Fruit fly (Drosophila melanogaster): ENCODE results near the gene CG13615.

The CG13615 gene

DNA sequence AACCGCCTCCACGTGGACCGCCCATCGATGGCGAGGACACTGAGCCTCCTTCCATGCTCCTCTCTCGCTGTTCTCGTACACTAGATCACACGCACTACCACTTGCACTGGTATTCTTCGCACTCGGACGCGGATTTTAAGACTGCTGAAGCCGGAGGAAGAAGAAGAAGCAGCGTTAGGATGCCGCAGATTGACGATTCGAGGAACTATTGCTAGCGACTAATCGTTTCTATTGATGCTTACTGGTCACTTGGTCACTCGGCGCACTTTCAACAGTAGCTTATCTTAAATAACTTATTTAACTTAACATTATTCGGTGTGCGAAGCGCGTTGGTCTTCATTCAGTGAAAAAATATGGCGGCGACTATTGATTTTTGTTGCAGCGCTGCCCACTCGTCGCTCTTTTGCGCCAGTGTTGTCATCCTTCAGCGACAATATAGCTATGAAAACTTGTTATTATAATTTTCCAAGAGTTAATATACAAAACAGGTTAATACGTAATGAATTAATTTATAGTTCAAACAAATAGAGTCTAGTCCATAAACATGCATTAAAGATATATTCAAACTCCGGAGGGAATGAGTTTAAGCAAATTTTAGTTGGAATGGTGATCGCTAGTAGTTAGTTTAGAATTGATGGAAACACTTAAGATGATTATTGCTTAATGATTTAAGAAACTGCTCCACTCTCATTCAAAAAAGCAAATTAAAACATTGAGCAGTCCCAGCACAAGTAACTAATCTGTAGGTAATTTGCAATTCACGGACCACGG, 41.7 kb upstream of the CG13615 start, which contains the start of the genes CG5746 and CG6454 (continued):
- no peak for TF ChIP-seq CG4282 (GFP tag; optimal IDR thresholded peaks at IDR 0.05)
- no peak for TF ChIP-seq bowl (GFP tag; IDR thresholded peaks at IDR 0.05)
- TF ChIP-seq CG3407 (GFP tag; optimal IDR thresholded peaks at IDR 0.05), result no peak

DNA sequence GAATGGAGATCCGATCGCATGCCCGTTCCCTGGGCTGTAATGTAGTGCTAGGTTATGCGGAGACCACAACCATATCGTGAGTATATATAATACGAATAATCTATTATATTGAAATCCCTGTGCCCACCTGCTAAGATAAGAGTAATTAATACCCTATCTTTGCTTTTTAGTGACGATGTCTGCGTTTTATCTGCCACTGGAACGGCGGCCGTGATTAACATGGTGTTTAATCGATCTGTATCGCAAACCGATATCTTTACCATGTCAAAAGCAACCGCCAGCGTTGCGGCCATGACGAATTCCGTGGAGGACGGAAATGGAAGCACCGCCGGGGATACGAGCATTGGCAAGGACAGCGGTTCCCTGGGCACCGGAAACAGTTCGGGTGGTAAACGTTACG, 36.9 kb upstream of the CG13615 start:
- no peak for TF ChIP-seq CG12236 (GFP tag; optimal IDR thresholded peaks at IDR 0.05)
- no peak for TF ChIP-seq al (GFP tag; IDR thresholded peaks at IDR 0.05)
- no peak for TF ChIP-seq CG33557 (GFP tag; optimal IDR thresholded peaks at IDR 0.05)
- TF ChIP-seq gsb-n (tag; optimal IDR thresholded peaks at IDR 0.05), result no peak
- no peak for TF ChIP-seq CG8281 (tag; optimal IDR thresholded peaks at IDR 0.05)
- peak; percentile 78 for TF ChIP-seq exex (tag; optimal IDR thresholded peaks at IDR 0.05)
- TF ChIP-seq mirr (GFP tag; optimal IDR thresholded peaks at IDR 0.05), result peak; percentile 79
- TF ChIP-seq CG8388 (GFP tag; optimal IDR thresholded peaks at IDR 0.05), result no peak
- no peak for TF ChIP-seq btn (GFP tag; optimal IDR thresholded peaks at IDR 0.05)
- TF ChIP-seq CG12744 (GFP tag; optimal IDR thresholded peaks at IDR 0.05), result no peak

DNA sequence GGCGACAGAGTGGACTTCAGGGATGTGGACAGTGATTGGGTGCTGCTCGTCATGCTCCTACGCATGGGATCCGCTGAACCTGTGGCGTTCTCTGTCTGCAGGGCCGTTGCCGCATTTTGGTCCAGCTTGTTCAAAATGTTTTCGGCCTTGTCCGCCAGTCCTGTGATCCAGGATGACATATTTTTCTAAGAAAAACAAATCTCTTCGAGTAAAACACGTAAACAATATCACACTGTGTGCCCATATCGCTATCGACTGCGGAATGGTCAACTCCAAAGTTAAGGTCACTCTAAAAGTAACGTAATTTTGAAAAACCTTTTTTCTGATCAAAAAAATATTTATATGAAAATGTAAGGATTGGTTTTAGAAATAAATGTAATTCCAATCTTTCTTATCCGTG, 32.6 kb upstream of the CG13615 start, which contains the start of gene Golgin84:
Golgin84 (minus strand) TSS at position 241 of the 400 bp plus-strand sequence.
- TF ChIP-seq CG13287 (GFP tag; IDR thresholded peaks at IDR 0.05; ENCODE audit: partially characterized antibody) (peak; percentile 16; the same call in 1 of the 2 replicates), CG5245 (GFP tag; optimal IDR thresholded peaks at IDR 0.05) (no peak), B-H2 (GFP tag; optimal IDR thresholded peaks at IDR 0.05) (no peak), HmgZ (tag; optimal IDR thresholded peaks at IDR 0.05) (no peak), CG14860 (GFP tag; IDR thresholded peaks at IDR 0.05; ENCODE audit: partially characterized antibody) (no peak), H15 (GFP tag; IDR thresholded peaks at IDR 0.05) (no peak), Rx (GFP tag; IDR thresholded peaks at IDR 0.05) (no peak), Hr78 (GFP tag; optimal IDR thresholded peaks at IDR 0.05) (no peak), MBD-R2 (GFP tag; IDR thresholded peaks at IDR 0.05) (peak; percentile 47), CG42726 (GFP tag; IDR thresholded peaks at IDR 0.05; ENCODE audit: partially characterized antibody) (no peak), CG17802 (tag; optimal IDR thresholded peaks at IDR 0.05) (no peak), CG1603 (tag; optimal IDR thresholded peaks at IDR 0.05) (no peak), D (optimal IDR thresholded peaks at IDR 0.05) (no peak), D (GFP tag; optimal IDR thresholded peaks at IDR 0.05) (no peak), cad (GFP tag; optimal IDR thresholded peaks at IDR 0.05) (no peak), Deaf1 (tag; optimal IDR thresholded peaks at IDR 0.05) (no peak), Asciz (GFP tag; optimal IDR thresholded peaks at IDR 0.05) (no peak), Dbx (GFP tag; IDR thresholded peaks at IDR 0.05) (no peak), pros (GFP tag; optimal IDR thresholded peaks at IDR 0.05) (no peak), CG4617 (GFP tag; optimal IDR thresholded peaks at IDR 0.05; ENCODE audit: borderline replicate concordance) (peak; percentile 67), CG1647 (GFP tag; optimal IDR thresholded peaks at IDR 0.05) (no peak), CG1233 (GFP tag; optimal IDR thresholded peaks at IDR 0.05) (no peak), CG7928 (GFP tag; optimal IDR thresholded peaks at IDR 0.05) (no peak), luna (GFP tag; optimal IDR thresholded peaks at IDR 0.05) (no peak), stwl (tag; optimal IDR thresholded peaks at IDR 0.05) (peak; percentile 40), gfzf (GFP tag; optimal IDR thresholded peaks at IDR 0.05) (peak; percentile 71), kni (GFP tag; optimal IDR thresholded peaks at IDR 0.05) (no peak), otp (GFP tag; IDR thresholded peaks at IDR 0.05) (no peak), B-H1 (GFP tag; IDR thresholded peaks at IDR 0.05) (no peak), Dek (tag; optimal IDR thresholded peaks at IDR 0.05) (no peak), CG33557 (GFP tag; optimal IDR thresholded peaks at IDR 0.05) (no peak), nau (GFP tag; optimal IDR thresholded peaks at IDR 0.05) (no peak), pnt (GFP tag; optimal IDR thresholded peaks at IDR 0.05) (no peak), z (GFP tag; IDR thresholded peaks at IDR 0.05) (no peak), ato (GFP tag; IDR thresholded peaks at IDR 0.05; ENCODE audit: partially characterized antibody) (peak; percentile 22; the same call in 1 of the 2 replicates)
